Fruit fly (Drosophila melanogaster): ENCODE measurements around the gene Ugalt.

The Ugalt gene

DNA sequence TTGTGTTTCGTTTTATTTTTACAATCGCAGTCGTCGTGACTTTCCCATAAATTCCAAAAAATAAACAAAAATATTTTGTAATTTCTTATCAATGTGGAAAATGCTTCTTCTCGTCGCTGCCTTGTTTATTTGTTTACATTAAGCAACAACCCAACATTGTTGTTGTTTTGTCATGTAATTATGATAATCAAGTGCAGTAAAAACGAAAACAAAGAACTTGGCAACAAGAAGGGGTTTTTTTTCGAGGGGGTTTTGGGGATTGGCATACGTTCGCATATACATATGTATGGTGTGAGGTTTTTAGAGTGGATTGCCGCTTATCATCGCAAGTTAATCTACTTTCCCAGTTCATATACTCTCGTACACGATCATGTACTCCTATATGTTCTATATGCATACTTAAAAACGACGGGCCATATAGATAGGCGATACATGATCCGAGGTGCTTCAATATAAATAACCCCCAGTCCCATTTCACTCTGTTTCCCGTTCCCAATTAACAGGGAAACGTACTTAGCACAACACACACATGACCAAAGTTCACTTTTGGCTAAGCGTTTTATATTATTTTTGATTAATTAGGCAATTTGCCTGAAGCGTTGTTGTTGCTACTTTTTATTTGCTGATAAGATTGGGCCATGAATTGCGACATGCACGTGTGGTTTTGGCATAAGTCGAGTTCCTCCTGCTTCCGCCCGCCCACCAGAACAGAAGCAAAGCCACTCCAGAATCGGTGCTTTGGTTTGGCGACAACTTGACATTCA lies 49.9 kb downstream of the Ugalt start:
- TF ChIP-seq Abd-B (GFP tag; optimal IDR thresholded peaks at IDR 0.05) (no peak), sqz (GFP tag; optimal IDR thresholded peaks at IDR 0.05) (peak; percentile 12), CG9876 (GFP tag; optimal IDR thresholded peaks at IDR 0.05) (no peak), CG12299 (tag; optimal IDR thresholded peaks at IDR 0.05) (peak; percentile 12), CG13424 (tag; optimal IDR thresholded peaks at IDR 0.05) (peak; percentile 15), CG6813 (GFP tag; optimal IDR thresholded peaks at IDR 0.05) (peak; percentile 4), CG17385 (GFP tag; optimal IDR thresholded peaks at IDR 0.05) (peak; percentile 70), CG4707 (GFP tag; optimal IDR thresholded peaks at IDR 0.05) (peak; percentile 27), sug (tag; optimal IDR thresholded peaks at IDR 0.05) (peak; percentile 58), salm (tag; optimal IDR thresholded peaks at IDR 0.05) (peak; percentile 40), CG2678 (tag; optimal IDR thresholded peaks at IDR 0.05) (peak; percentile 49), vvl (GFP tag; IDR thresholded peaks at IDR 0.05) (peak; percentile 40; the same call in 1 of the 2 replicates), CG10147 (GFP tag; optimal IDR thresholded peaks at IDR 0.05) (peak; percentile 8), Sox100B (GFP tag; optimal IDR thresholded peaks at IDR 0.05) (peak; percentile 11), sob (GFP tag; IDR thresholded peaks at IDR 0.05) (no peak), odd (GFP tag; optimal IDR thresholded peaks at IDR 0.05) (peak; percentile 18), sens (GFP tag) (peak; percentile 82), CG34376 (GFP tag; optimal IDR thresholded peaks at IDR 0.05) (peak; percentile 25), ATbp (GFP tag; optimal IDR thresholded peaks at IDR 0.05) (peak; percentile 72), CG31365 (tag; optimal IDR thresholded peaks at IDR 0.05) (peak; percentile 20), sd (tag; optimal IDR thresholded peaks at IDR 0.05) (peak; percentile 32), CG4360 (GFP tag; IDR thresholded peaks at IDR 0.05) (peak; percentile 42), CG15601 (tag; optimal IDR thresholded peaks at IDR 0.05) (peak; percentile 33), CG6254 (GFP tag; optimal IDR thresholded peaks at IDR 0.05) (peak; percentile 8), dmrt99B (tag; optimal IDR thresholded peaks at IDR 0.05) (peak; percentile 5), Blimp-1 (GFP tag; optimal IDR thresholded peaks at IDR 0.05) (peak; percentile 23), Eip74EF (GFP tag; optimal IDR thresholded peaks at IDR 0.05) (peak in 1 of 2 experiments; percentile 27), BtbVII (GFP tag; optimal IDR thresholded peaks at IDR 0.05) (peak; percentile 32), CG17359 (tag; optimal IDR thresholded peaks at IDR 0.05) (peak; percentile 57), Ptx1 (GFP tag; IDR thresholded peaks at IDR 0.05) (no peak), CG12769 (tag; optimal IDR thresholded peaks at IDR 0.05) (peak; percentile 0), mirr (GFP tag; optimal IDR thresholded peaks at IDR 0.05) (peak; percentile 24), exex (tag; optimal IDR thresholded peaks at IDR 0.05) (peak; percentile 94), pb (GFP tag; optimal IDR thresholded peaks at IDR 0.05) (no peak), lab (GFP tag; optimal IDR thresholded peaks at IDR 0.05) (peak; percentile 28), Pdp1 (GFP tag; optimal IDR thresholded peaks at IDR 0.05) (peak in 1 of 2 experiments; percentile 64), Med (GFP tag) (peak; percentile 72), Taf1 (GFP tag; IDR thresholded peaks at IDR 0.05) (no peak), CTCF (GFP tag; optimal IDR thresholded peaks at IDR 0.05) (peak; percentile 21), CG12219 (GFP tag; optimal IDR thresholded peaks at IDR 0.05) (peak; percentile 24), CG17568 (GFP tag; optimal IDR thresholded peaks at IDR 0.05) (peak; percentile 44), CG11504 (tag; optimal IDR thresholded peaks at IDR 0.05) (peak; percentile 26), CG8478 (optimal IDR thresholded peaks at IDR 0.05) (no peak), gem (tag; optimal IDR thresholded peaks at IDR 0.05) (peak; percentile 27), fd64A (GFP tag; optimal IDR thresholded peaks at IDR 0.05) (peak; percentile 61), HmgZ (tag; optimal IDR thresholded peaks at IDR 0.05) (peak; percentile 29), ewg (GFP tag; optimal IDR thresholded peaks at IDR 0.05) (no peak), run (tag; optimal IDR thresholded peaks at IDR 0.05) (peak; percentile 15)

Data from whole organism, embryonic.